Fruit fly (Drosophila melanogaster) whole organism, prepupa: ENCODE results near the gene CG2147.

ENCODE experiments used
- CG10631 ChIP-seq: fragments of 200-800 bp; sonication (Bioruptor generic); optimal IDR thresholded peaks from 2 replicates; lab custom pipeline; 2016; ENCODE audit warnings: missing biosample characterization, missing genetic modification characterization
- CG11902 ChIP-seq: fragments of 200-800 bp; sonication (Bioruptor generic); optimal IDR thresholded peaks from 3 replicates; lab custom pipeline; 2016; ENCODE audit warnings: missing biosample characterization, missing genetic modification characterization
- CG4318 ChIP-seq: fragments of 200-800 bp; sonication (Bioruptor generic); optimal IDR thresholded peaks from 3 replicates; lab custom pipeline; 2017; ENCODE audit warnings: missing biosample characterization, mild to moderate bottlenecking, missing genetic modification characterization
- CG6276 ChIP-seq: fragments of 200-800 bp; sonication (Bioruptor generic); optimal IDR thresholded peaks from 2 replicates; lab custom pipeline; 2017; ENCODE audit warnings: missing biosample characterization, mild to moderate bottlenecking, missing genetic modification characterization
- CG6854 ChIP-seq: fragments of 200-800 bp; sonication (Bioruptor generic); optimal IDR thresholded peaks from 2 replicates; lab custom pipeline; 2017; ENCODE audit warnings: missing biosample characterization, mild to moderate bottlenecking, missing genetic modification characterization
- Eip78C ChIP-seq: fragments of 200-800 bp; sonication (Bioruptor generic); peaks from one replicate; lab custom pipeline; 2016; ENCODE audit warnings: missing biosample characterization, missing genetic modification characterization
- achi ChIP-seq: fragments of 200-800 bp; sonication (Bioruptor generic); optimal IDR thresholded peaks from 3 replicates; lab custom pipeline; 2016; ENCODE audit warnings: missing biosample characterization, missing genetic modification characterization
- cyc ChIP-seq: fragments of 200-800 bp; sonication (Bioruptor generic); optimal IDR thresholded peaks from 3 replicates; lab custom pipeline; 2016; ENCODE audit warnings: missing biosample characterization, missing genetic modification characterization
- dac ChIP-seq: fragments of 200-800 bp; sonication (Bioruptor generic); optimal IDR thresholded peaks from 2 replicates; lab custom pipeline; 2017; ENCODE audit warnings: missing biosample characterization, mild to moderate bottlenecking, missing genetic modification characterization
- fd59A ChIP-seq: fragments of 200-800 bp; sonication (Bioruptor generic); optimal IDR thresholded peaks from 2 replicates; lab custom pipeline; 2017; ENCODE audit warnings: missing biosample characterization, mild to moderate bottlenecking, missing genetic modification characterization, missing genetic modification reagents
- fkh ChIP-seq: fragments of 200-800 bp; sonication (Bioruptor generic); optimal IDR thresholded peaks from 3 replicates; lab custom pipeline; 2017; ENCODE audit warnings: missing biosample characterization, mild to moderate bottlenecking, missing genetic modification characterization, moderate library complexity
- lz ChIP-seq: fragments of 200-800 bp; sonication (Bioruptor generic); optimal IDR thresholded peaks from 3 replicates; lab custom pipeline; 2016; ENCODE audit warnings: missing biosample characterization, missing genetic modification characterization
- spab ChIP-seq: fragments of 200-800 bp; sonication (Bioruptor generic); optimal IDR thresholded peaks from 2 replicates; lab custom pipeline; 2017; ENCODE audit warnings: missing biosample characterization, mild to moderate bottlenecking, missing genetic modification characterization, missing genetic modification reagents

dm6 chrX:8259881-8260280 is 19.4 kb downstream of the CG2147 start:
- TF ChIP-seq CG6276 (GFP tag; lab: Kevin White, UChicago) (peak; percentile 41), CG10631 (GFP tag; lab: Kevin White, UChicago) (peak; percentile 42), dac (GFP tag; lab: Kevin White, UChicago) (peak; percentile 5), fkh (GFP tag; lab: Kevin White, UChicago) (no peak), spab (GFP tag; lab: Kevin White, UChicago) (no peak), Eip78C (GFP tag; lab: Kevin White, UChicago) (peak; percentile 73), CG4318 (peak; percentile 32), fd59A (GFP tag; lab: Kevin White, UChicago) (peak; percentile 7), lz (GFP tag; lab: Kevin White, UChicago) (no peak), achi (GFP tag; lab: Kevin White, UChicago) (peak; percentile 43), CG11902 (no peak), CG6854 (GFP tag; lab: Kevin White, UChicago) (no peak), cyc (no peak)
